Worm (Caenorhabditis elegans) whole organism, L2 larva: ENCODE measurements around the gene ptp-5.1.

Experiments used
- ZK546.5 ChIP-seq: sonication (generic microtip); optimal IDR thresholded peaks from 2 replicates; lab custom pipeline; 2017; ENCODE audit warnings: missing biosample characterization, missing genetic modification characterization
- aly-2 ChIP-seq: fragments of 150-350 bp; optimal IDR thresholded peaks from 2 replicates; lab custom pipeline; 2014; ENCODE audit warnings: missing biosample characterization, missing genetic modification characterization
- elt-1 ChIP-seq: fragments of 150-350 bp; optimal IDR thresholded peaks from 2 replicates; lab custom pipeline; 2014; ENCODE audit warnings: missing biosample characterization, missing genetic modification characterization
- lin-11 ChIP-seq: fragments of 150-350 bp; sonication (generic microtip); optimal IDR thresholded peaks from 2 replicates; lab custom pipeline; 2014; ENCODE audit warnings: missing biosample characterization, missing genetic modification characterization, inconsistent platforms, mixed read lengths
- nhr-12 ChIP-seq: fragments of 150-350 bp; optimal IDR thresholded peaks from 2 replicates; lab custom pipeline; 2014; ENCODE audit warnings: missing biosample characterization, missing genetic modification characterization
- nhr-77 ChIP-seq: fragments of 150-350 bp; optimal IDR thresholded peaks from 2 replicates; lab custom pipeline; 2014; ENCODE audit warnings: missing biosample characterization, missing genetic modification characterization
- skn-1 ChIP-seq: sonication (generic microtip); optimal IDR thresholded peaks from 2 replicates; lab custom pipeline; 2017; ENCODE audit warnings: missing biosample characterization, missing genetic modification characterization
- snpc-4 ChIP-seq: fragments of 150-350 bp; optimal IDR thresholded peaks from 2 replicates; lab custom pipeline; 2014; ENCODE audit warnings: missing biosample characterization, missing genetic modification characterization
- unc-39 ChIP-seq: fragments of 150-350 bp; optimal IDR thresholded peaks from 2 replicates; lab custom pipeline; 2014; ENCODE audit warnings: missing biosample characterization, missing genetic modification characterization

DNA sequence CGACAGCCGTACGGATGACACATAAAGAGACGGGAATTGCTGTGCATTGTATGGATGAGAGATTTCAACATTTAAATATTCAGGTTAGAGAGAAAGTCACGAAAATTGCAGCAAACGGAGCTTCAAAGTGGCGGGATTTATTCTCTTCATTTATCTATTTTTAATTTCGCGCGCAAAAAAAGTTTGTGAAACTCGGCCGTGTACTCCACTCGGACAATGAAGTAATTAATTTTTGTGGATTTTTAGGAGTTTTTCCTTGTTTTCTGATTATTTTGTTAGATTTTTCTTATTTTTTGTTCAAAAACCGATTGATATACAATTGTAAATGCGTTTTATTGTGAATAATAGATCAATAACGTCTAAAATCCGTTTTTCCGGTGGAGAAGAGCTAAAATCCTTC is 21.9 kb downstream of the ptp-5.1 start:
- TF ChIP-seq ZK546.5 (tag; lab: Kevin White, UChicago) (no peak), nhr-77 (no peak), lin-11 (tag; lab: Kevin White, UChicago) (no peak), skn-1 (tag; lab: Kevin White, UChicago) (no peak), aly-2 (no peak), elt-1 (tag; lab: Kevin White, UChicago) (no peak), unc-39 (tag; lab: Kevin White, UChicago) (no peak), nhr-12 (tag; lab: Kevin White, UChicago) (no peak), snpc-4 (tag; lab: Kevin White, UChicago) (no peak)
